Worm (Caenorhabditis elegans) whole organism, midembryonic: ENCODE measurements around the gene F41C3.8.

Experiments
- T22C8.4 ChIP-seq: fragments of 200-800 bp; sonication (Bioruptor generic); IDR thresholded peaks from 2 replicates; pipeline ENCODE4 v1.3.6; 2022; ENCODE audit warnings: missing genetic modification characterization, missing compliant biosample characterization
- cog-1 ChIP-seq: sonication (generic microtip); optimal IDR thresholded peaks from 2 replicates; lab custom pipeline; 2016; ENCODE audit warnings: missing genetic modification characterization, missing compliant biosample characterization
- flt-1 ChIP-seq: fragments of 200-800 bp; sonication (Bioruptor generic); IDR thresholded peaks from 2 replicates; pipeline ENCODE4 v1.3.6; 2022; ENCODE audit warnings: missing genetic modification characterization, missing compliant biosample characterization
- klf-2 ChIP-seq: fragments of 200-800 bp; sonication (Bioruptor generic); conservative IDR thresholded peaks from 2 replicates; pipeline ENCODE4 v1.3.6; 2022; ENCODE audit warnings: missing genetic modification reagents, missing genetic modification characterization, missing compliant biosample characterization
- med-1 ChIP-seq: sonication (generic microtip); optimal IDR thresholded peaks from 2 replicates; lab custom pipeline; 2017; ENCODE audit warnings: missing genetic modification characterization, mild to moderate bottlenecking, missing compliant biosample characterization, antibody characterized with exemption, missing genetic modification reagents; ENCODE audit not compliant: insufficient read depth
- ref-1 ChIP-seq: fragments of 200-800 bp; sonication (Bioruptor generic); conservative IDR thresholded peaks from 2 replicates; pipeline ENCODE4 v1.3.6; 2022; ENCODE audit warnings: missing genetic modification reagents, missing genetic modification characterization, missing compliant biosample characterization
- tab-1 ChIP-seq: fragments of 200-800 bp; sonication (Bioruptor generic); IDR thresholded peaks from 2 replicates; pipeline ENCODE4 v1.3.6; 2022; ENCODE audit warnings: missing genetic modification characterization, missing compliant biosample characterization
- ztf-23 ChIP-seq: fragments of 200-800 bp; sonication (Bioruptor generic); IDR thresholded peaks from 2 replicates; pipeline ENCODE4 v1.3.6; 2022; ENCODE audit warnings: missing genetic modification reagents, missing genetic modification characterization, missing compliant biosample characterization
- ztf-29 ChIP-seq: fragments of 200-800 bp; sonication (Bioruptor generic); IDR thresholded peaks from 2 replicates; pipeline ENCODE4 v1.3.6; 2022; ENCODE audit warnings: missing genetic modification reagents, missing genetic modification characterization, missing compliant biosample characterization

Gene F41C3.8

DNA sequence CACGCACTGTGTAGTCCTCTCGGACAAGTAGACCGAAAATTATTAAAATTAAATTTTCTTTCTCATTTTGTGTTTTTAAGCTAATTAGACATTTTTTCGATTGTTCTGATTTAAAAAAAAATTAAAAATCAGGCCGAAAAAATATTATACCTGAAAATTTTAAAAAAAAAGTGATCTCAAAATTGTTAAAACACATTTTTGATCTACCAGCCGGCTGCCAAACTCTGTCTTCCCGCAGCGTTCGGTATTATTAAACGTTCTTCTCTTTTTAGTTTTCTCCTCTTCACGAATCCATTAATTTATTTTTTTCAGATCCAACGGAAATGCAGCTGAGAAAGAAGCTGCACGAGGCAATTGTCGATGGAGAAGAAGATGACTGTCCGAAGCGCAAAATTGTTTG lies 37.3 kb downstream of the F41C3.8 start, which contains the start of gene C27D9.1:
Gene C27D9.1, plus strand, starts transcription at position 281 of the 400 bp plus-strand sequence.
- no peak for TF ChIP-seq tab-1 (GFP tag; lab: Robert Waterston, UW)
- TF ChIP-seq med-1 (GFP tag; lab: Kevin White, UChicago): no peak
- no peak for TF ChIP-seq cog-1 (tag; lab: Kevin White, UChicago)
- TF ChIP-seq ztf-29 (GFP tag; lab: Robert Waterston, UW): no peak
- no peak for TF ChIP-seq ztf-23 (GFP tag; lab: Robert Waterston, UW)
- no peak for TF ChIP-seq flt-1 (GFP tag; lab: Robert Waterston, UW)
- TF ChIP-seq T22C8.4 (GFP tag; lab: Robert Waterston, UW): no peak
- no peak for TF ChIP-seq ref-1
- no peak for TF ChIP-seq klf-2 (GFP tag; lab: Robert Waterston, UW)

DNA sequence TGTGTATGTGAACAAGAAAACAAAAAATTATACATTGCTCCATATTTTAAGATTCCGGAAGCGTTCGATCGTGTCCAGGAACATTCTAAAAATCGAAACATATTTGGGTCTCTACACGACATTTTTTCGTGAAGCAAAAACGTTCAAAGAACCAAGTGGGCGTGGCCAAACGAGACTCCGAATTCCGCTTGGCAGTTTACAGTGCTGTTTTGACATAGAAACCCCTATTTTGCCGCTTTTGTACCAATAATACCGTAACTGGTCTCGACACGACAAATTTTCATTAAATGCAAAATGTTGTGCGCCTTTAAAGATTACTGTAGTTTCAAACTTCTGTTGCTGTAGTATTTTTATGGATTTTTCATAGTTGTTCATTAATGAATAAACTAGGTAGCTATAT lies 39.8 kb downstream of the F41C3.8 start:
- TF ChIP-seq flt-1 (GFP tag; lab: Robert Waterston, UW) (no peak), ref-1 (no peak), klf-2 (GFP tag; lab: Robert Waterston, UW) (no peak), ztf-23 (GFP tag; lab: Robert Waterston, UW) (no peak), T22C8.4 (GFP tag; lab: Robert Waterston, UW) (no peak), tab-1 (GFP tag; lab: Robert Waterston, UW) (no peak), med-1 (GFP tag; lab: Kevin White, UChicago) (no peak), cog-1 (tag; lab: Kevin White, UChicago) (no peak)

DNA sequence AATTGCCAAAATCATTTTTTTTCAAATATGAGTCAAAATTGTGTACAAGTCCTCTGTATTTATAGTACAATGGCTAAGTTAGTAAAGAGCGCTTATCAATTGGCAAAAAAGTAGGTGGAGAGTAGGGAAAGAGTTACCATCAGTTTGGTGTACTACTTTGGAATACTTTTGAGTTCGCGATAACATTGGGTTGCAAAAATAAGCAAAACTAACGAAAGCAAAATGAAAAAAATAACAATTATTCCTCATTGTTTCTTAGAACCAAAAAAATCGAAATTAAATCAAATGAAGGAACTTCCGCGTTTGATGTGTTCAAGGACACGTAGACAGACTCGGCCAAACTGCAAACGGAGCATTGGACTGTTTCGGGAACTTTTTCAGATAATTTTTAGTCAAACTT lies 40.9 kb downstream of the F41C3.8 start, which contains the start of gene C27D9.2:
Gene C27D9.2, minus strand, starts transcription at position 101 of the 400 bp plus-strand sequence.
- TF ChIP-seq ref-1: no peak
- no peak for TF ChIP-seq ztf-23 (GFP tag; lab: Robert Waterston, UW)
- no peak for TF ChIP-seq tab-1 (GFP tag; lab: Robert Waterston, UW)
- no peak for TF ChIP-seq ztf-29 (GFP tag; lab: Robert Waterston, UW)
- no peak for TF ChIP-seq T22C8.4 (GFP tag; lab: Robert Waterston, UW)
- TF ChIP-seq cog-1 (tag; lab: Kevin White, UChicago): no peak

DNA sequence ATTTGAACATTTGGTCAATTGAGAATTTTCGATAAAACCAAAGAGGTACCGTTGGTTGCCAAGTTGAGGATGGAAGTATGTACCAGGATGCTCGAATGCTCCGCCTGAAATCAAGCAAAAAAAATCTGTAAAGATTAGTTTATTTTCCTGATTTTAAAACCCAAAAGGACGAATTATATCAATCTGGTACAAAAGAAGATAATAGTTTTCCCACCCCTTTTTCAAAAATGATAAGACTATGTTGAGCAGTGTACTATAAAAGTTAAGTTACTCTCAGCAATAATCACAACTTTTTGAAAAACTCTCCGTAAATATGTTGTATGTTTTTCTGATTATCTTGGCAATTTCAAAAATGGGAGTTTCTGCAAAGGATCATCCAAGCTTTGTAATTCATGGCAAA lies 42.6 kb downstream of the F41C3.8 start, which contains the start of gene F26G1.3:
Gene F26G1.3, plus strand, starts transcription at position 301 of the 400 bp plus-strand sequence.
- TF ChIP-seq klf-2 (GFP tag; lab: Robert Waterston, UW) (no peak), flt-1 (GFP tag; lab: Robert Waterston, UW) (no peak), ref-1 (no peak), T22C8.4 (GFP tag; lab: Robert Waterston, UW) (no peak), cog-1 (tag; lab: Kevin White, UChicago) (no peak), ztf-29 (GFP tag; lab: Robert Waterston, UW) (no peak), ztf-23 (GFP tag; lab: Robert Waterston, UW) (no peak), tab-1 (GFP tag; lab: Robert Waterston, UW) (no peak), med-1 (GFP tag; lab: Kevin White, UChicago) (no peak)

DNA sequence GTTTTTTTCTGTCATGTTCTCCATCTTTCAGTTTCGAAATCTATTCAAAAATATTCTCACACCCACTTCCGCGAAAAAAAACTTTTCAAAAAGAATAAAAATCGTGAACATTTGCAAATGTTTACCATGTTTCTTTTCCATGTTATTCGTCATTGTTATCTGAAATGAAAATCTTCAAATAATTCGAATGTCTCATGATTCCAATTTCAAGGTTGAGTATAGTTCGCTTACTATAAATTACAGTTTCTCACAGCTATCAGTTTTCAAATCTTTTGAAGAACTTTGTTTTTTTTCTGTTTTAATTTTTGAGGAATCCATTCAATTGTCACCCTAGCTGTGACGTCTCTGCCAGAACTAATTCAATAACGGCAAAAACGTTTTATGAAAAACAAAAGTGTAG lies 44.0 kb downstream of the F41C3.8 start:
- no peak for TF ChIP-seq med-1 (GFP tag; lab: Kevin White, UChicago)
- no peak for TF ChIP-seq ztf-29 (GFP tag; lab: Robert Waterston, UW)
- no peak for TF ChIP-seq ztf-23 (GFP tag; lab: Robert Waterston, UW)
- no peak for TF ChIP-seq cog-1 (tag; lab: Kevin White, UChicago)
- TF ChIP-seq ref-1: no peak
- TF ChIP-seq flt-1 (GFP tag; lab: Robert Waterston, UW): no peak
- no peak for TF ChIP-seq klf-2 (GFP tag; lab: Robert Waterston, UW)
- no peak for TF ChIP-seq tab-1 (GFP tag; lab: Robert Waterston, UW)
- TF ChIP-seq T22C8.4 (GFP tag; lab: Robert Waterston, UW): no peak

DNA sequence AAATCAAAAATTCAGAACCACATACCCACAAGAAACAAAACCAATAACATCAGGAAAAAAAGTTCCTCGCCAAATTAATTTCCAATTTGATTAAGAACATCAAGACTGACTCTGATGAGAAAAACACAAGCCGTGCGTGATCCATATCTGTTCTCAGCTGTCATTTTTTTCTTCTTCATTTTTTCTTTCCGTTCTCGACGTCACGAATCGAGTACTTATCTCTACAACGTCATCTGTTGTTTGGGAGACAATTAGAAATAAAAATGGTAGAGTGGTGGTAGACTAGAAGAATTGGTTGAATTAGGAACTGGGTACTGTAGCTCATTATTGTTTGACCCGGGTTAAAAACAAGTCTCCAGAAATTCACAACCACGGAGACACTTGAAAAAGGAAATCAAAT lies 45.2 kb downstream of the F41C3.8 start:
- TF ChIP-seq ztf-29 (GFP tag; lab: Robert Waterston, UW) (no peak), flt-1 (GFP tag; lab: Robert Waterston, UW) (no peak), klf-2 (GFP tag; lab: Robert Waterston, UW) (no peak), T22C8.4 (GFP tag; lab: Robert Waterston, UW) (no peak), ztf-23 (GFP tag; lab: Robert Waterston, UW) (no peak), ref-1 (no peak), tab-1 (GFP tag; lab: Robert Waterston, UW) (no peak), med-1 (GFP tag; lab: Kevin White, UChicago) (no peak), cog-1 (tag; lab: Kevin White, UChicago) (no peak)

DNA sequence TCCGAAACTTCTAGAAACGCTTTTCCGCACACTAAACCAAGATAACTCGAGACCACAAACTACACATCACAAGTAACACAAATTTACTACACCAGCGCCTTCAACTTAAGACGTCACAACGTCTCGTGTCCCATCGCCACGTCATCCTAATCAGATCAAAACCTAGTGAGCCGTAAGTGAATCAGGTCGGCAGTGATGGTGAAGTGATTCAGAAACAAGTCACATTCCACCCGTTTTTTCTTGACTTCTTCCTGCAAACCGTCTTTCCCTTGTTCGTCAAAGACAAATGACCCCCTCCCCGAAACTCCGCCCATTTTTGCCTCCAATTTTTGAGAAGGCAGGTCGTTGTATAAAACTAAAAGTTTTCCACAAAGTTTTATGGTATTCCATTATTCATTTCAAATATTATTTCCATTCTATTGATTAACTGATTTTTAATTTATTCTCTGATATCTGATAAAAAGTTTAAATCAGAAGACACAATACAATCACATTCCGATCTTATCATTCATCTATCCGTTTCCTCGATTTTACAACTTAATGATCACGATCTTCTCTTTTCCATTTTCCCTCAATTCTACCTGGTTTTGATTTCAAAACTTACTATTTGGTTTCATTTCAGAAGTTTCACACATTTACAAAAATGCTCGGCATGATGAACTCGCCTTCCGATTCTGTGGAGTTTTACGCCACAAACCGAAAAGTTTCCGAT lies 46.9 kb downstream of the F41C3.8 start, which contains the start of gene F26G1.2:
Gene F26G1.2, plus strand, starts transcription at position 508 of the 712 bp plus-strand sequence.
- TF ChIP-seq ztf-23 (GFP tag; lab: Robert Waterston, UW) (no peak), tab-1 (GFP tag; lab: Robert Waterston, UW) (no peak), med-1 (GFP tag; lab: Kevin White, UChicago) (no peak), klf-2 (GFP tag; lab: Robert Waterston, UW) (no peak), cog-1 (tag; lab: Kevin White, UChicago) (no peak), flt-1 (GFP tag; lab: Robert Waterston, UW) (no peak), ref-1 (no peak), ztf-29 (GFP tag; lab: Robert Waterston, UW) (no peak), T22C8.4 (GFP tag; lab: Robert Waterston, UW) (no peak)

DNA sequence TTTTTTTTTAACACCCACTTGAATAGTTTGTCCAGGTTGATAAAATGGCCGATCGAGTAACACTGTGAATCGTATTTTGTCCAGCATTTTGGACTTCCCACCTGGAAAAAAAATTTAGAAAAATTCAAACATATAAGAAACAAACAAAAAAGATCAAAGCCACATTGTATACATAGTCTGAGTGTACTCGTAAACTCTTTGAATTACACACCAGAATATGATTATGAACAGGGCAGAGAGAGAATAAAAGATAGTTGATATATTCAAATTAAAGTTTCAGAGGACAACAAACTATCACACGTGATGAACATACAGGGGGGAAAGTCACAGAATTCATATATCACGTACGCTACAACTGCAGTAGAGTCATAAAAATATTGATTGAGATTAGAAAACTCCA lies 50.4 kb downstream of the F41C3.8 start, which contains the start of gene ttm-2:
Gene ttm-2, minus strand, starts transcription at position 101 of the 400 bp plus-strand sequence.
- no peak for TF ChIP-seq tab-1 (GFP tag; lab: Robert Waterston, UW)
- no peak for TF ChIP-seq med-1 (GFP tag; lab: Kevin White, UChicago)
- no peak for TF ChIP-seq T22C8.4 (GFP tag; lab: Robert Waterston, UW)
- TF ChIP-seq cog-1 (tag; lab: Kevin White, UChicago): no peak
- no peak for TF ChIP-seq ref-1
- TF ChIP-seq flt-1 (GFP tag; lab: Robert Waterston, UW): no peak
- no peak for TF ChIP-seq ztf-29 (GFP tag; lab: Robert Waterston, UW)
- TF ChIP-seq klf-2 (GFP tag; lab: Robert Waterston, UW): no peak
- no peak for TF ChIP-seq ztf-23 (GFP tag; lab: Robert Waterston, UW)
